Worm (Caenorhabditis elegans) whole organism, midembryonic: ENCODE measurements around the gene T09B9.4.

Experiments used
- T22C8.4 ChIP-seq: fragments of 200-800 bp; sonication (Bioruptor generic); IDR thresholded peaks from 2 replicates; pipeline ENCODE4 v1.3.6; 2022; ENCODE audit warnings: missing genetic modification characterization, missing compliant biosample characterization
- cog-1 ChIP-seq: sonication (generic microtip); optimal IDR thresholded peaks from 2 replicates; lab custom pipeline; 2016; ENCODE audit warnings: missing genetic modification characterization, missing compliant biosample characterization
- flt-1 ChIP-seq: fragments of 200-800 bp; sonication (Bioruptor generic); IDR thresholded peaks from 2 replicates; pipeline ENCODE4 v1.3.6; 2022; ENCODE audit warnings: missing genetic modification characterization, missing compliant biosample characterization
- klf-2 ChIP-seq: fragments of 200-800 bp; sonication (Bioruptor generic); conservative IDR thresholded peaks from 2 replicates; pipeline ENCODE4 v1.3.6; 2022; ENCODE audit warnings: missing genetic modification reagents, missing genetic modification characterization, missing compliant biosample characterization
- med-1 ChIP-seq: sonication (generic microtip); optimal IDR thresholded peaks from 2 replicates; lab custom pipeline; 2017; ENCODE audit warnings: missing genetic modification characterization, mild to moderate bottlenecking, missing compliant biosample characterization, antibody characterized with exemption, missing genetic modification reagents; ENCODE audit not compliant: insufficient read depth
- ref-1 ChIP-seq: fragments of 200-800 bp; sonication (Bioruptor generic); conservative IDR thresholded peaks from 2 replicates; pipeline ENCODE4 v1.3.6; 2022; ENCODE audit warnings: missing genetic modification reagents, missing genetic modification characterization, missing compliant biosample characterization
- tab-1 ChIP-seq: fragments of 200-800 bp; sonication (Bioruptor generic); IDR thresholded peaks from 2 replicates; pipeline ENCODE4 v1.3.6; 2022; ENCODE audit warnings: missing genetic modification characterization, missing compliant biosample characterization
- ztf-23 ChIP-seq: fragments of 200-800 bp; sonication (Bioruptor generic); IDR thresholded peaks from 2 replicates; pipeline ENCODE4 v1.3.6; 2022; ENCODE audit warnings: missing genetic modification reagents, missing genetic modification characterization, missing compliant biosample characterization
- ztf-29 ChIP-seq: fragments of 200-800 bp; sonication (Bioruptor generic); IDR thresholded peaks from 2 replicates; pipeline ENCODE4 v1.3.6; 2022; ENCODE audit warnings: missing genetic modification reagents, missing genetic modification characterization, missing compliant biosample characterization

Gene T09B9.4

ce11 chrX:9774323-9774722, at the start of gene T09B9.4:
T09B9.4 (minus strand) TSS chrX:9774352.
- TF ChIP-seq ztf-23 (GFP tag; lab: Robert Waterston, UW) (no peak), cog-1 (no peak), klf-2 (GFP tag; lab: Robert Waterston, UW) (no peak), tab-1 (GFP tag; lab: Robert Waterston, UW) (no peak), flt-1 (GFP tag; lab: Robert Waterston, UW) (no peak), ztf-29 (GFP tag; lab: Robert Waterston, UW) (no peak), ref-1 (no peak), T22C8.4 (GFP tag; lab: Robert Waterston, UW) (no peak), med-1 (GFP tag; lab: Kevin White, UChicago) (no peak)

ce11 chrX:9822606-9823264, 48.6 kb upstream of the T09B9.4 start:
- no peak for TF ChIP-seq cog-1
- TF ChIP-seq med-1 (GFP tag; lab: Kevin White, UChicago), result no peak
- no peak for TF ChIP-seq tab-1 (GFP tag; lab: Robert Waterston, UW)
- peak; percentile 44; the same call in 1 of the 2 replicates for TF ChIP-seq T22C8.4 (GFP tag; lab: Robert Waterston, UW)
- TF ChIP-seq ref-1, result no peak

- no peak for TF ChIP-seq ref-1
- no peak for TF ChIP-seq tab-1 (GFP tag; lab: Robert Waterston, UW)
- no peak for TF ChIP-seq T22C8.4 (GFP tag; lab: Robert Waterston, UW)
- no peak for TF ChIP-seq med-1 (GFP tag; lab: Kevin White, UChicago)
- no peak for TF ChIP-seq cog-1
- no peak for TF ChIP-seq klf-2 (GFP tag; lab: Robert Waterston, UW)
- no peak for TF ChIP-seq ztf-23 (GFP tag; lab: Robert Waterston, UW)
- TF ChIP-seq ztf-29 (GFP tag; lab: Robert Waterston, UW), result no peak
- no peak for TF ChIP-seq flt-1 (GFP tag; lab: Robert Waterston, UW)
These were observed 48.0 kb upstream of the T09B9.4 start, which contains the start of gene dpy-22 for ce11 chrX:9822173-9822572. dpy-22 (minus strand) TSS chrX:9822273.

ce11 chrX:9814132-9814811, 40.1 kb upstream of the T09B9.4 start:
- TF ChIP-seq ztf-29 (GFP tag; lab: Robert Waterston, UW) (no peak), cog-1 (no peak), tab-1 (GFP tag; lab: Robert Waterston, UW) (no peak), med-1 (GFP tag; lab: Kevin White, UChicago) (no peak), ztf-23 (GFP tag; lab: Robert Waterston, UW) (no peak), flt-1 (GFP tag; lab: Robert Waterston, UW) (no peak), ref-1 (no peak), klf-2 (GFP tag; lab: Robert Waterston, UW) (no peak), T22C8.4 (GFP tag; lab: Robert Waterston, UW) (no peak)

- TF ChIP-seq tab-1 (GFP tag; lab: Robert Waterston, UW) (no peak), cog-1 (no peak), T22C8.4 (GFP tag; lab: Robert Waterston, UW) (no peak), flt-1 (GFP tag; lab: Robert Waterston, UW) (no peak), ref-1 (no peak), ztf-29 (GFP tag; lab: Robert Waterston, UW) (0 out of 2 replicates have a peak, but pooled peaks have one; percentile 35)
These were observed 33.4 kb upstream of the T09B9.4 start, which contains the start of gene lgc-47 for ce11 chrX:9807377-9808048. lgc-47 (minus strand) TSS chrX:9807662.

- TF ChIP-seq cog-1 (no peak), tab-1 (GFP tag; lab: Robert Waterston, UW) (no peak), ref-1 (no peak), T22C8.4 (GFP tag; lab: Robert Waterston, UW) (no peak), med-1 (GFP tag; lab: Kevin White, UChicago) (no peak), flt-1 (GFP tag; lab: Robert Waterston, UW) (no peak), klf-2 (GFP tag; lab: Robert Waterston, UW) (no peak), ztf-23 (GFP tag; lab: Robert Waterston, UW) (no peak), ztf-29 (GFP tag; lab: Robert Waterston, UW) (no peak)
These were observed 31.3 kb upstream of the T09B9.4 start for ce11 chrX:9805426-9805825.

ce11 chrX:9804735-9805134, 30.6 kb upstream of the T09B9.4 start:
- TF ChIP-seq ztf-23 (GFP tag; lab: Robert Waterston, UW) (no peak), ztf-29 (GFP tag; lab: Robert Waterston, UW) (no peak), med-1 (GFP tag; lab: Kevin White, UChicago) (no peak), ref-1 (no peak), flt-1 (GFP tag; lab: Robert Waterston, UW) (no peak), klf-2 (GFP tag; lab: Robert Waterston, UW) (no peak), T22C8.4 (GFP tag; lab: Robert Waterston, UW) (no peak), tab-1 (GFP tag; lab: Robert Waterston, UW) (no peak), cog-1 (no peak)

- TF ChIP-seq flt-1 (GFP tag; lab: Robert Waterston, UW) (no peak), ztf-29 (GFP tag; lab: Robert Waterston, UW) (no peak), cog-1 (no peak), med-1 (GFP tag; lab: Kevin White, UChicago) (no peak), ztf-23 (GFP tag; lab: Robert Waterston, UW) (no peak), klf-2 (GFP tag; lab: Robert Waterston, UW) (no peak), tab-1 (GFP tag; lab: Robert Waterston, UW) (no peak), ref-1 (no peak)
These were observed 29.5 kb upstream of the T09B9.4 start for ce11 chrX:9803603-9804002.

ce11 chrX:9798530-9798929, 24.4 kb upstream of the T09B9.4 start, which contains the start of gene F36G3.3:
F36G3.3 (plus strand) TSS chrX:9798835.
- TF ChIP-seq cog-1 (no peak), ztf-23 (GFP tag; lab: Robert Waterston, UW) (no peak), ref-1 (no peak), flt-1 (GFP tag; lab: Robert Waterston, UW) (no peak), ztf-29 (GFP tag; lab: Robert Waterston, UW) (no peak), T22C8.4 (GFP tag; lab: Robert Waterston, UW) (no peak), klf-2 (GFP tag; lab: Robert Waterston, UW) (no peak), med-1 (GFP tag; lab: Kevin White, UChicago) (no peak), tab-1 (GFP tag; lab: Robert Waterston, UW) (no peak)
